Worm (Caenorhabditis elegans) whole organism, L4 larva: Measurements from ENCODE around the gene gcy-27.

ENCODE experiments used
- F10B5.3 ChIP-seq: sonication (generic microtip); optimal IDR thresholded peaks from 2 replicates; lab custom pipeline; 2016; ENCODE audit warnings: mild to moderate bottlenecking, missing genetic modification characterization, missing compliant biosample characterization
- F26F4.8 ChIP-seq: fragments of 200-800 bp; sonication (Bioruptor generic); conservative IDR thresholded peaks from 2 replicates; pipeline ENCODE4 v1.3.6; 2022; ENCODE audit warnings: missing genetic modification characterization, missing compliant biosample characterization
- F37D6.2 ChIP-seq: sonication (generic microtip); optimal IDR thresholded peaks from 2 replicates; lab custom pipeline; 2016; ENCODE audit warnings: mild to moderate bottlenecking, missing genetic modification characterization, missing compliant biosample characterization
- F44E2.7 ChIP-seq: fragments of 200-800 bp; sonication (Bioruptor generic); IDR thresholded peaks from 2 replicates; pipeline ENCODE4 v2.1.2; 2022; ENCODE audit warnings: missing genetic modification characterization, missing compliant biosample characterization
- Y5F2A.4 ChIP-seq: fragments of 200-800 bp; sonication (Bioruptor generic); optimal IDR thresholded peaks from 2 replicates; lab custom pipeline; 2018; ENCODE audit warnings: mild to moderate bottlenecking, missing genetic modification characterization, missing compliant biosample characterization
- Y75B8A.6 ChIP-seq: fragments of 200-800 bp; sonication (Bioruptor generic); IDR thresholded peaks from 2 replicates; pipeline ENCODE4 v1.3.6; 2022; ENCODE audit warnings: missing genetic modification reagents, missing genetic modification characterization, missing compliant biosample characterization
- aha-1 ChIP-seq: fragments of 150-350 bp; peaks from one replicate; lab custom pipeline; 2014; ENCODE audit warnings: missing biosample characterization, missing genetic modification characterization
- ama-1 ChIP-seq: fragments of 150-350 bp; optimal IDR thresholded peaks from 2 replicates; lab custom pipeline; 2014; ENCODE audit warnings: inconsistent platforms, mixed read lengths
- ceh-62 ChIP-seq: sonication (generic microtip); optimal IDR thresholded peaks from 2 replicates; lab custom pipeline; 2017; ENCODE audit warnings: missing biosample characterization, missing genetic modification characterization
- cey-2 ChIP-seq: sonication (generic microtip); optimal IDR thresholded peaks from 3 replicates; lab custom pipeline; 2017; ENCODE audit warnings: missing genetic modification characterization, mild to moderate bottlenecking, missing compliant biosample characterization, antibody characterized with exemption, borderline replicate concordance; ENCODE audit not compliant: insufficient read depth
- daf-16 ChIP-seq, 3 experiments: sonication (generic microtip); optimal IDR thresholded peaks; 2 replicates each; lab custom pipeline; 2016 to 2017; ENCODE audit warnings: missing genetic modification characterization in 3 of 3, missing genetic modification reagents in 3 of 3, mild to moderate bottlenecking in 2 of 3, missing compliant biosample characterization in 2 of 3, missing biosample characterization in 1 of 3, moderate library complexity in 1 of 3
- daf-8 ChIP-seq: fragments of 200-800 bp; sonication (Bioruptor generic); IDR thresholded peaks from 2 replicates; pipeline ENCODE4 v1.3.6; 2022; ENCODE audit warnings: missing genetic modification characterization, missing compliant biosample characterization
- dpl-1 ChIP-seq: fragments of 150-350 bp; optimal IDR thresholded peaks from 2 replicates; lab custom pipeline; 2014; ENCODE audit warnings: missing biosample characterization, missing genetic modification reagents, missing genetic modification characterization
- dve-1 ChIP-seq: sonication (generic microtip); optimal IDR thresholded peaks from 2 replicates; lab custom pipeline; 2017; ENCODE audit warnings: antibody characterized with exemption, mild to moderate bottlenecking, missing genetic modification characterization, missing compliant biosample characterization; ENCODE audit not compliant: insufficient read depth
- egl-27 ChIP-seq: sonication (generic microtip); optimal IDR thresholded peaks from 3 replicates; lab custom pipeline; 2017; ENCODE audit warnings: missing biosample characterization, missing genetic modification reagents, missing genetic modification characterization
- egl-43 ChIP-seq: fragments of 200-800 bp; sonication (Bioruptor generic); IDR thresholded peaks from 2 replicates; pipeline ENCODE4 v1.3.6; 2022; ENCODE audit warnings: missing genetic modification reagents, missing genetic modification characterization, missing compliant biosample characterization
- hlh-11 ChIP-seq: fragments of 200-800 bp; sonication (Bioruptor generic); optimal IDR thresholded peaks from 2 replicates; lab custom pipeline; 2018; ENCODE audit warnings: mild to moderate bottlenecking, missing genetic modification characterization, missing compliant biosample characterization
- hlh-30 ChIP-seq: sonication (generic microtip); optimal IDR thresholded peaks from 2 replicates; lab custom pipeline; 2017; ENCODE audit warnings: antibody characterized with exemption, mild to moderate bottlenecking, missing genetic modification characterization, missing compliant biosample characterization; ENCODE audit not compliant: insufficient read depth
- jun-1 ChIP-seq: fragments of 150-350 bp; optimal IDR thresholded peaks from 2 replicates; lab custom pipeline; 2014; ENCODE audit warnings: missing biosample characterization, missing genetic modification reagents, missing genetic modification characterization
- lin-1 ChIP-seq: fragments of 200-800 bp; sonication (Bioruptor generic); IDR thresholded peaks from 2 replicates; pipeline ENCODE4 v1.3.6; 2022; ENCODE audit warnings: missing genetic modification reagents, missing genetic modification characterization, missing compliant biosample characterization
- lir-3 ChIP-seq: sonication (generic microtip); optimal IDR thresholded peaks from 2 replicates; lab custom pipeline; 2016; ENCODE audit warnings: mild to moderate bottlenecking, missing genetic modification characterization, missing compliant biosample characterization
- lsy-2 ChIP-seq, 2 experiments: fragments of 150-350 bp in 1 of 2; sonication (generic microtip) in 1 of 2; optimal IDR thresholded peaks; 2 replicates each; lab custom pipeline; 2014 to 2017; ENCODE audit warnings: missing biosample characterization in 2 of 2, missing genetic modification characterization in 2 of 2
- mdl-1 ChIP-seq, 2 experiments: fragments of 150-350 bp in 1 of 2; sonication (generic microtip) in 1 of 2; optimal IDR thresholded peaks; 2 replicates each; lab custom pipeline; 2014 to 2017; ENCODE audit warnings: missing biosample characterization in 2 of 2, missing genetic modification characterization in 2 of 2
- mep-1 ChIP-seq: fragments of 150-350 bp; sonication (generic microtip); optimal IDR thresholded peaks from 3 replicates; lab custom pipeline; 2014; ENCODE audit warnings: missing biosample characterization, missing genetic modification characterization
- nhr-111 ChIP-seq: fragments of 200-800 bp; sonication (Bioruptor generic); optimal IDR thresholded peaks from 2 replicates; lab custom pipeline; 2018; ENCODE audit warnings: mild to moderate bottlenecking, missing genetic modification characterization, missing compliant biosample characterization
- nhr-237 ChIP-seq: sonication (generic microtip); optimal IDR thresholded peaks from 2 replicates; lab custom pipeline; 2017; ENCODE audit warnings: missing biosample characterization, missing genetic modification characterization
- nhr-28 ChIP-seq: fragments of 150-350 bp; optimal IDR thresholded peaks from 2 replicates; lab custom pipeline; 2014; ENCODE audit warnings: missing biosample characterization, missing genetic modification characterization
- nhr-76 ChIP-seq: fragments of 150-350 bp; optimal IDR thresholded peaks from 2 replicates; lab custom pipeline; 2014; ENCODE audit warnings: missing biosample characterization, missing genetic modification characterization
- pha-4 ChIP-seq, 2 experiments: fragments of 150-350 bp in 1 of 2; fragments of 200-800 bp in 1 of 2; sonication (Bioruptor generic) in 1 of 2; IDR thresholded peaks in 1 of 2; optimal IDR thresholded peaks in 1 of 2; 2 replicates each; pipeline versions ENCODE4 v1.3.6 to Lab custom; 2014 to 2022; ENCODE audit warnings: missing genetic modification characterization in 2 of 2, missing genetic modification reagents in 2 of 2, missing biosample characterization in 1 of 2, missing compliant biosample characterization in 1 of 2
- php-3 ChIP-seq: fragments of 200-800 bp; sonication (Bioruptor generic); IDR thresholded peaks from 2 replicates; pipeline ENCODE4 v1.3.6; 2022; ENCODE audit warnings: missing genetic modification reagents, missing genetic modification characterization, missing compliant biosample characterization
- pqm-1 ChIP-seq: sonication (generic microtip); optimal IDR thresholded peaks from 2 replicates; lab custom pipeline; 2017; ENCODE audit warnings: missing biosample characterization, missing genetic modification characterization
- set-16 ChIP-seq: fragments of 200-800 bp; sonication (Bioruptor generic); IDR thresholded peaks from 2 replicates; pipeline ENCODE4 v1.3.6; 2022; ENCODE audit warnings: missing genetic modification reagents, missing genetic modification characterization, missing compliant biosample characterization
- snpc-1.2 ChIP-seq: fragments of 200-800 bp; sonication (Bioruptor generic); IDR thresholded peaks from 2 replicates; pipeline ENCODE4 v1.3.6; 2022; ENCODE audit warnings: missing genetic modification reagents, missing genetic modification characterization, missing compliant biosample characterization
- spr-3 ChIP-seq: fragments of 200-800 bp; sonication (Bioruptor generic); optimal IDR thresholded peaks from 2 replicates; lab custom pipeline; 2018; ENCODE audit warnings: mild to moderate bottlenecking, missing genetic modification characterization, missing compliant biosample characterization
- tra-1 ChIP-seq: fragments of 200-800 bp; sonication (Bioruptor generic); IDR thresholded peaks from 2 replicates; pipeline ENCODE4 v1.3.6; 2022; ENCODE audit warnings: missing genetic modification reagents, missing genetic modification characterization, missing compliant biosample characterization
- unc-130 ChIP-seq: sonication (generic microtip); optimal IDR thresholded peaks from 2 replicates; lab custom pipeline; 2016; ENCODE audit warnings: missing genetic modification reagents, missing genetic modification characterization, missing compliant biosample characterization
- unc-62 ChIP-seq, 3 experiments: fragments of 150-350 bp in 1 of 3; sonication (generic microtip); optimal IDR thresholded peaks in 2 of 3; peaks in 1 of 3; 1 replicate in 1 of 3; 2 replicates in 2 of 3; lab custom pipeline; 2014 to 2017; ENCODE audit warnings: missing biosample characterization in 3 of 3, missing genetic modification characterization in 3 of 3, missing genetic modification reagents in 3 of 3, missing genotype in 1 of 3

The gcy-27 gene

DNA sequence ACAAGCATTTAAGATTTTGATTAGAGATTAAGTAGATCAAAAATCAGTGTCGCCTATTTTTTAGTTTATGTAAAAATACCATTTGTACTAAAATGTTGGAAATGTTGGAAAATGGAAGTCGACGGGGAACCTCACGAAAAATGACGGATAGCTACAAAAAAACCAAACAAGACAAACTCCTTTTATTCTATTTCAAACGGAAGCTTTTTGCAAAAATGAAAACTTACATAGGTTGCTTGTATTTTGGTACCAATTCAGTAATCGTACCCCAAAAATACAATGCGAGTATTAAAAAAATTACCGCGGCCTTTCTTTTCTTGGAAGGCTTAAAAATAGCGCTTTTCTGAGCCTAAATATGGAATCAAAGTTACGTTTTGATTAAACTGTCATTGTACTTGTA lies 17.5 kb upstream of the gcy-27 start:
- TF ChIP-seq nhr-237 (tag; lab: Kevin White, UChicago), result no peak
- TF ChIP-seq unc-62 (GFP tag; optimal IDR thresholded peaks at IDR 0.05 in 1 of 2; lab: Kevin White, UChicago), result peak in 1 of 2 experiments; percentile 94
- no peak for TF ChIP-seq unc-62 (tag; optimal IDR thresholded peaks at IDR 0.05; lab: Kevin White, UChicago)

DNA sequence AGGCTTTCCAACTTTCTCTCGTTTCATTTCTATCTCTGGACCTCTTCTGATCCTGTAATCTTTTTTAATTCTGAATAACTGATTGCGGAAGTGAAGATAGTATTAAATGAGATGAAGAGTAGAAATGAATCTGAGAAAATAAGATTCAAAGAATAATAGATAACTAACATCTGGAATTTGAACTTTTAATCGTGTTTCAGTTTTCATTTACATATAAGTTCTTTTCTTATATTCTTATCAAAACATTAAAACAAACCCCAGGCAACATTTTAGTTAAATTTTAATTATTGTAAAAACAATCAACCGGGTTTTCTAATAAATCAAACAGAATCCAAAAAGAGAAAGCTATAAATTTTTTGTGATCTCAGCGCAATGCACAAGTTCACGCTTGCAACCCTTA lies 16.7 kb upstream of the gcy-27 start:
- TF ChIP-seq lin-1 (no peak), Y5F2A.4 (no peak), F44E2.7 (GFP tag; lab: Robert Waterston, UW) (no peak), ceh-62 (tag; lab: Kevin White, UChicago) (no peak), aha-1 (peak; percentile 92)

ce11 chrIV:17450443-17450842 lies 14.0 kb upstream of the gcy-27 start, which contains the start of gene F11E6.8:
Gene F11E6.8, minus strand, starts transcription at chrIV:17450543.
- TF ChIP-seq aha-1, result no peak
- no peak for TF ChIP-seq cey-2

DNA sequence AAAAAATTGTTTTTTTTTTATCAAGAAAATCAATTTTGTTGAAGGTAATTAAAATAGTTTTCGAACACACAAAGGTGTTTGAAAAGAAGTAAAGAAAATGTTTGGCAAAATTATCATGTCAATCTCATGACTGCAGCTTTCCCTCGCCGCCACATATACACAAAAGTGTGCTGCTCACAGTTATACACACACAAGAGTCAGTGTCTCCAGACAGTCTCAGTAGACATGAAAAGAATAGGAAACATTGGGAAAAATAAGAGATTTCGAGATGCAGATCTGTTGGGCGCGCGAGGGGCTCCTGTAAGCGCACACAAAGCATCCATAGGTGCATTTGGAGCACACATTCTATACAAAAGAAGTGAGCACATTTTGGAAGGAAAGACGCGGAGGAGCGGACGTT lies 11.9 kb upstream of the gcy-27 start:
- TF ChIP-seq ama-1 (lab: Kevin White, UChicago), result no peak
- TF ChIP-seq dve-1 (tag; lab: Kevin White, UChicago), result peak; percentile 64

DNA sequence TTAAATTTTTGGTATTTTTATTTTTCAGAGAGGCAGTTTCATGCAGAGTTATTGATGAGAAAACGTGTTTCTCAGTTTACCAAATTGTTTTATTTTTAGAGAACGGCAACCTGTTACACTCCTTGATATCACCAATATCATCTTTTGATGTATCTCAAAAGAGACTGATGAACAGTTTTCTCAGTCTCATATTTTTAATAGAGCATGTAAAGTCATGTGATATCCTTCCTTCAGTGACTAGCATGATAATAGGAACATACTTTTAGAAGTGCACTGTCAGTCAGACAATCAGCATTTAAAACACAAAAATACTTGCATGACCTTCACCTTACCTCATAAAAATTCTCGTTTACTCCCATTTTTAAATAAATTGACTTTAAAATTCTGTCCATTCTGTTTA lies 6.1 kb upstream of the gcy-27 start, which contains the start of gene F11E6.11:
Gene F11E6.11 (plus strand): TSS at position 325 of the 400 bp plus-strand sequence.
- no peak for TF ChIP-seq php-3
- no peak for TF ChIP-seq lir-3 (tag; lab: Kevin White, UChicago)
- TF ChIP-seq dve-1 (tag; lab: Kevin White, UChicago), result peak; percentile 40
- TF ChIP-seq set-16 (GFP tag; lab: Robert Waterston, UW), result no peak
- TF ChIP-seq F26F4.8, result no peak
- TF ChIP-seq Y75B8A.6 (GFP tag; lab: Robert Waterston, UW), result no peak
- TF ChIP-seq pha-4 (GFP tag; IDR thresholded peaks at IDR 0.05; lab: Robert Waterston, UW), result no peak
- no peak for TF ChIP-seq pha-4 (tag; optimal IDR thresholded peaks at IDR 0.05; lab: Kevin White, UChicago)
- TF ChIP-seq lsy-2 (tag; optimal IDR thresholded peaks at IDR 0.05; lab: Kevin White, UChicago), result no peak
- TF ChIP-seq tra-1 (GFP tag; lab: Robert Waterston, UW), result no peak
- no peak for TF ChIP-seq nhr-76 (tag; lab: Kevin White, UChicago)
- peak; percentile 77 for TF ChIP-seq hlh-30
- peak; percentile 4 for TF ChIP-seq hlh-11 (tag; lab: Kevin White, UChicago)
- TF ChIP-seq nhr-28 (tag; lab: Kevin White, UChicago), result peak; percentile 23
- TF ChIP-seq mdl-1 (tag; optimal IDR thresholded peaks at IDR 0.05; lab: Kevin White, UChicago), result peak in 1 of 2 experiments; percentile 20
- TF ChIP-seq snpc-1.2 (GFP tag; lab: Robert Waterston, UW), result no peak
- no peak for TF ChIP-seq daf-8 (GFP tag; lab: Robert Waterston, UW)

ce11 chrIV:17441260-17441659 lies 4.8 kb upstream of the gcy-27 start:
- TF ChIP-seq hlh-30, result peak; percentile 60
- no peak for TF ChIP-seq dpl-1
- TF ChIP-seq dve-1 (tag; lab: Kevin White, UChicago), result peak; percentile 51
- peak in 1 of 2 experiments; percentile 52 for TF ChIP-seq mdl-1 (tag; optimal IDR thresholded peaks at IDR 0.05; lab: Kevin White, UChicago)
- no peak for TF ChIP-seq F26F4.8
- TF ChIP-seq daf-16 (GFP tag; optimal IDR thresholded peaks at IDR 0.05; lab: Kevin White, UChicago), result no peak
- TF ChIP-seq daf-16 (tag; optimal IDR thresholded peaks at IDR 0.05; lab: Kevin White, UChicago), result peak; percentile 46

DNA sequence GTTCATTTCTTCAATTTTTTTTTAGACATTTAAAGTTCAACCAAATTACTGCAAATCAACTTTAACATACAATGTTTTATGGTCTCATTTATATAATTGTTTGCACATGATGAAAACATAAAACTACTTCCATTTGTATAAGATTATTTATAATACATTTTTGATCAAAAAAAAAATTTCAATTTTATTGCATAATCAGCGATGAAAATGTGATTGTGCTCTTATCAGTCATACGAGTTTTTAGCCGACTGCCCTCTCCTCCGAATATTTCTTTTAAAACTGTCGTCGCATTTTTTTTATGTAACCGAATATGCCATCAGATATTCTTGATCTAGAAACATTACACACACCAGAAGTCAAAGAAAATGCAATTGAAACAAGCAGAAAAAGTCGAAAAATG lies 4.0 kb upstream of the gcy-27 start, which contains the start of gene F08A7.1:
Gene F08A7.1 (plus strand): TSS at position 191 of the 400 bp plus-strand sequence.
- TF ChIP-seq jun-1 (no peak), nhr-111 (no peak), egl-27 (tag; lab: Kevin White, UChicago) (no peak), daf-16 (GFP tag; optimal IDR thresholded peaks at IDR 0.05; lab: Kevin White, UChicago) (no peak), daf-16 (tag; optimal IDR thresholded peaks at IDR 0.05; lab: Kevin White, UChicago) (peak; percentile 48), lir-3 (tag; lab: Kevin White, UChicago) (no peak), F10B5.3 (tag; lab: Kevin White, UChicago) (no peak), php-3 (peak; percentile 64), nhr-28 (tag; lab: Kevin White, UChicago) (peak; percentile 67), mep-1 (tag; lab: Kevin White, UChicago) (no peak), pqm-1 (tag; lab: Kevin White, UChicago) (peak; percentile 72), hlh-11 (tag; lab: Kevin White, UChicago) (peak; percentile 24), unc-130 (GFP tag; lab: Kevin White, UChicago) (no peak), spr-3 (GFP tag; lab: Kevin White, UChicago) (no peak), F37D6.2 (no peak), snpc-1.2 (GFP tag; lab: Robert Waterston, UW) (no peak), dpl-1 (no peak), egl-43 (no peak)
